Fruit fly (Drosophila melanogaster): ENCODE data around the gene Prp4k.

DNA sequence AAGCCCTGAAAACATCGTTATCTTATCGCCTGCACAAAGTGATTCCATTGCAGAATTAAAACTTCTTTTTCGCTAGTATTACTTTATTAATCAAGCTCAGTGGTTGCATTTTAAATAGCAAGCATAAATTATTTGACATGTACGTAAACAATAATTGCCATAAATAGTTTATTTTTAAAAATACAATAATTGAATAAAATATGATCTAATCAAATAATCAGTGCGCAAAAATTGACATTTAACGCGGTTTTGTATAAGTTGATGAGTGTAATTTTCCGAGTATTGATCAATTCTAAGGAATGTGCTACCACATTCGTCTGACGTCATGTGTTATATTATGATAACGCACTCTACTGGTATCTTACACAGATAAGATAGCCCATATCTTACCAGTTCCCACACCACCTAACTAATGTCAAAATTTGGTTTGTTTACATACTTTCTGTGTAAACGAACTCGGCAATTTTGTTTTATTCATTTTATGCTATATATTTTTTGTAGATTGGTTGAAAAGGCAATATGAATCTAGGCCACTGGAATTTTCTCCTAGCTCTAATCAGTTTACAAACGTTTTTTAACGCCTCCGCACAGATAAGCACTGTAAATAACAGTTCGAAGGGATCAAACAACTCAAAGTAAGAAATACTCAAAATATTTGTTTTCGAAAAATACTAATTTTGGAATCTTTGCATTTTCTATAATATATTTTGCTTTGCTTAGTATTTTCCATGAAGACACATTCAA, 36.4 kb upstream of the Prp4k start, which contains the start of gene mthl14:
- TF ChIP-seq CG14655 (GFP tag; optimal IDR thresholded peaks at IDR 0.05), result no peak
- TF ChIP-seq CG12605 (GFP tag; IDR thresholded peaks at IDR 0.05), result no peak
- no peak for TF ChIP-seq D1 (tag; optimal IDR thresholded peaks at IDR 0.05)
- no peak for TF ChIP-seq EcR (GFP tag; optimal IDR thresholded peaks at IDR 0.05)
- no peak for TF ChIP-seq Ets98B (GFP tag; IDR thresholded peaks at IDR 0.05)
- no peak for TF ChIP-seq CG32121 (GFP tag; IDR thresholded peaks at IDR 0.05)

Measured in whole organism, pupa.